Fruit fly (Drosophila melanogaster): ENCODE results near the gene CG15475.

Gene CG15475

dm6 chr2L:20614222-20614621 is at the start of gene CG15475:
Gene CG15475, plus strand, starts transcription at chr2L:20614522.
- TF ChIP-seq cic (GFP tag; optimal IDR thresholded peaks at IDR 0.05) (no peak), CG5204 (GFP tag; optimal IDR thresholded peaks at IDR 0.05) (no peak), kay (GFP tag; ENCODE audit: borderline replicate concordance) (no peak), tj (GFP tag; optimal IDR thresholded peaks at IDR 0.05) (no peak), CG1620 (GFP tag; optimal IDR thresholded peaks at IDR 0.05) (no peak), Mnt (GFP tag; optimal IDR thresholded peaks at IDR 0.05) (no peak), cnc (optimal IDR thresholded peaks at IDR 0.05) (no peak), Hr96 (GFP tag; optimal IDR thresholded peaks at IDR 0.05) (no peak), ovo (GFP tag; optimal IDR thresholded peaks at IDR 0.05) (no peak), CG14711 (tag; optimal IDR thresholded peaks at IDR 0.05) (no peak), CG7045 (GFP tag; optimal IDR thresholded peaks at IDR 0.05) (no peak), bab1 (GFP tag; optimal IDR thresholded peaks at IDR 0.05) (no peak)

- no peak for TF ChIP-seq bab1 (GFP tag; optimal IDR thresholded peaks at IDR 0.05)
- no peak for TF ChIP-seq tj (GFP tag; optimal IDR thresholded peaks at IDR 0.05)
- no peak for TF ChIP-seq CG7101 (tag; optimal IDR thresholded peaks at IDR 0.05)
- TF ChIP-seq ovo (GFP tag; optimal IDR thresholded peaks at IDR 0.05), result no peak
- no peak for TF ChIP-seq toe (GFP tag; optimal IDR thresholded peaks at IDR 0.05)
- no peak for TF ChIP-seq Clk (GFP tag; optimal IDR thresholded peaks at IDR 0.05)
- TF ChIP-seq cic (GFP tag; optimal IDR thresholded peaks at IDR 0.05), result no peak
- no peak for TF ChIP-seq Mnt (GFP tag; optimal IDR thresholded peaks at IDR 0.05)
- TF ChIP-seq kay (GFP tag; ENCODE audit: borderline replicate concordance), result no peak
These were observed 38.4 kb upstream of the CG15475 start for dm6 chr2L:20575939-20576338.

- TF ChIP-seq cic (GFP tag; optimal IDR thresholded peaks at IDR 0.05) (no peak), CG7045 (GFP tag; optimal IDR thresholded peaks at IDR 0.05) (no peak), Clk (GFP tag; optimal IDR thresholded peaks at IDR 0.05) (no peak), cnc (optimal IDR thresholded peaks at IDR 0.05) (no peak), toe (GFP tag; optimal IDR thresholded peaks at IDR 0.05) (no peak), CG12768 (GFP tag; optimal IDR thresholded peaks at IDR 0.05) (no peak), CG33017 (tag; optimal IDR thresholded peaks at IDR 0.05) (no peak), tj (GFP tag; optimal IDR thresholded peaks at IDR 0.05) (no peak), bab1 (GFP tag; optimal IDR thresholded peaks at IDR 0.05) (no peak), Mnt (GFP tag; optimal IDR thresholded peaks at IDR 0.05) (no peak), CG11617 (GFP tag; optimal IDR thresholded peaks at IDR 0.05) (no peak), Crg-1 (GFP tag; optimal IDR thresholded peaks at IDR 0.05) (no peak), kay (GFP tag; ENCODE audit: borderline replicate concordance) (no peak), CG14711 (tag; optimal IDR thresholded peaks at IDR 0.05) (no peak), pad (GFP tag; optimal IDR thresholded peaks at IDR 0.05) (no peak), Hr96 (GFP tag; optimal IDR thresholded peaks at IDR 0.05) (no peak), CG5204 (GFP tag; optimal IDR thresholded peaks at IDR 0.05) (no peak)
These were observed 16.6 kb upstream of the CG15475 start for dm6 chr2L:20597744-20598143.

dm6 chr2L:20601282-20601681 is 13.0 kb upstream of the CG15475 start:
- no peak for TF ChIP-seq Hr96 (GFP tag; optimal IDR thresholded peaks at IDR 0.05)
- no peak for TF ChIP-seq CG5204 (GFP tag; optimal IDR thresholded peaks at IDR 0.05)
- no peak for TF ChIP-seq CG12768 (GFP tag; optimal IDR thresholded peaks at IDR 0.05)
- no peak for TF ChIP-seq pad (GFP tag; optimal IDR thresholded peaks at IDR 0.05)
- TF ChIP-seq CG7045 (GFP tag; optimal IDR thresholded peaks at IDR 0.05), result no peak
- TF ChIP-seq bab1 (GFP tag; optimal IDR thresholded peaks at IDR 0.05), result no peak
- TF ChIP-seq CG11617 (GFP tag; optimal IDR thresholded peaks at IDR 0.05), result no peak
- TF ChIP-seq CG33017 (tag; optimal IDR thresholded peaks at IDR 0.05), result no peak
- no peak for TF ChIP-seq Crg-1 (GFP tag; optimal IDR thresholded peaks at IDR 0.05)

- TF ChIP-seq CG5204 (GFP tag; optimal IDR thresholded peaks at IDR 0.05) (no peak), Hr96 (GFP tag; optimal IDR thresholded peaks at IDR 0.05) (no peak), kay (GFP tag; ENCODE audit: borderline replicate concordance) (no peak), CG12768 (GFP tag; optimal IDR thresholded peaks at IDR 0.05) (no peak), cic (GFP tag; optimal IDR thresholded peaks at IDR 0.05) (no peak), CG33017 (tag; optimal IDR thresholded peaks at IDR 0.05) (no peak), Clk (GFP tag; optimal IDR thresholded peaks at IDR 0.05) (no peak), tj (GFP tag; optimal IDR thresholded peaks at IDR 0.05) (no peak), ovo (GFP tag; optimal IDR thresholded peaks at IDR 0.05) (no peak), bab1 (GFP tag; optimal IDR thresholded peaks at IDR 0.05) (no peak), CG14711 (tag; optimal IDR thresholded peaks at IDR 0.05) (no peak), CG7045 (GFP tag; optimal IDR thresholded peaks at IDR 0.05) (no peak), pad (GFP tag; optimal IDR thresholded peaks at IDR 0.05) (no peak), cnc (optimal IDR thresholded peaks at IDR 0.05) (no peak), Mnt (GFP tag; optimal IDR thresholded peaks at IDR 0.05) (no peak), toe (GFP tag; optimal IDR thresholded peaks at IDR 0.05) (no peak)
These were observed 10.2 kb upstream of the CG15475 start, which contains the start of gene CG31677 for dm6 chr2L:20604096-20604495. Gene CG31677, minus strand, starts transcription at chr2L:20604196.

dm6 chr2L:20634215-20634614 is 19.9 kb downstream of the CG15475 start, which contains the start of gene CG17472:
Gene CG17472, plus strand, starts transcription at chr2L:20634515.
- TF ChIP-seq Hr96 (GFP tag; optimal IDR thresholded peaks at IDR 0.05), result no peak
- TF ChIP-seq CG7045 (GFP tag; optimal IDR thresholded peaks at IDR 0.05), result no peak
- TF ChIP-seq CG1620 (GFP tag; optimal IDR thresholded peaks at IDR 0.05), result no peak
- no peak for TF ChIP-seq kay (GFP tag; ENCODE audit: borderline replicate concordance)
- TF ChIP-seq pad (GFP tag; optimal IDR thresholded peaks at IDR 0.05), result no peak

- TF ChIP-seq ovo (GFP tag; optimal IDR thresholded peaks at IDR 0.05) (no peak), Crg-1 (GFP tag; optimal IDR thresholded peaks at IDR 0.05) (no peak), CG7045 (GFP tag; optimal IDR thresholded peaks at IDR 0.05) (no peak), CG1620 (GFP tag; optimal IDR thresholded peaks at IDR 0.05) (no peak), CG12768 (GFP tag; optimal IDR thresholded peaks at IDR 0.05) (no peak), bab1 (GFP tag; optimal IDR thresholded peaks at IDR 0.05) (no peak), Clk (GFP tag; optimal IDR thresholded peaks at IDR 0.05) (no peak), CG33017 (tag; optimal IDR thresholded peaks at IDR 0.05) (no peak)
These were observed 24.1 kb downstream of the CG15475 start for dm6 chr2L:20638413-20638812.

Data from whole organism, adult.